Worm (Caenorhabditis elegans) whole organism, L2 larva: ENCODE measurements around the gene dcaf-1.

Source experiments
- ama-1 ChIP-seq: fragments of 150-350 bp; optimal IDR thresholded peaks from 2 replicates; lab custom pipeline; 2018; ENCODE audit warnings: inconsistent platforms
- ceh-16 ChIP-seq: fragments of 150-350 bp; optimal IDR thresholded peaks from 2 replicates; lab custom pipeline; 2014; ENCODE audit warnings: missing biosample characterization, missing genetic modification characterization
- egl-27 ChIP-seq: sonication (generic microtip); optimal IDR thresholded peaks from 3 replicates; lab custom pipeline; 2017; ENCODE audit warnings: missing biosample characterization, missing genetic modification reagents, missing genetic modification characterization
- fos-1 ChIP-seq: fragments of 150-350 bp; optimal IDR thresholded peaks from 2 replicates; lab custom pipeline; 2014; ENCODE audit warnings: missing biosample characterization, missing genetic modification characterization
- lin-11 ChIP-seq: fragments of 150-350 bp; sonication (generic microtip); optimal IDR thresholded peaks from 2 replicates; lab custom pipeline; 2014; ENCODE audit warnings: missing biosample characterization, missing genetic modification characterization, inconsistent platforms, mixed read lengths
- sma-3 ChIP-seq: sonication (generic microtip); optimal IDR thresholded peaks from 2 replicates; lab custom pipeline; 2016; ENCODE audit warnings: missing genetic modification reagents, missing genetic modification characterization, missing compliant biosample characterization
- unc-62 ChIP-seq: fragments of 150-350 bp; optimal IDR thresholded peaks from 2 replicates; lab custom pipeline; 2014; ENCODE audit warnings: missing biosample characterization, missing genetic modification reagents, missing genetic modification characterization

DNA sequence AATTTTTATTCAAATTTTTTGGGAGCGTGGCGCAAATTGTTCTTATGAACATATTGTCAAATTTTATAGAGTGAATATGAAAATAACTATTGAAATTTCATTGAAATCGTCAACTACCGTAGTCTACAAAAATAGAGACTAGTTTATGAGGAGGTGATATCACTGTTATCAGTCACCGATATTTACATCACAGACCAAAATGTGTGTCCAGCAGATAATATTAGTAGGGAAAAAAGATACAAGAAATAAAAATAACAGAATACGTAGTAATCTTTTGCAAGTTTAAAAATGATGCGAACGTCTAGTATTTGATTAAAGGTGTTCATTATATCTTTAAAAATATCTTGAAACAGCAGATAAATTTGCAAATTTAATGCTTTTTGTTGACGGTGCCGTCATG, 27.2 kb downstream of the dcaf-1 start:
- TF ChIP-seq lin-11 (tag; lab: Kevin White, UChicago) (no peak), sma-3 (GFP tag; lab: Kevin White, UChicago) (no peak), unc-62 (GFP tag; lab: Kevin White, UChicago) (no peak), ceh-16 (tag; lab: Kevin White, UChicago) (no peak), fos-1 (tag; lab: Kevin White, UChicago) (no peak), ama-1 (lab: Kevin White, UChicago) (no peak), egl-27 (tag; lab: Kevin White, UChicago) (no peak)
